Worm (Caenorhabditis elegans) whole organism, late embryonic: Measurements from ENCODE around the gene apd-3.

Experiments
- Y22D7AL.16 ChIP-seq: sonication (generic microtip); optimal IDR thresholded peaks from 2 replicates; lab custom pipeline; 2016; ENCODE audit warnings: missing genetic modification characterization, missing compliant biosample characterization
- ahr-1 ChIP-seq: sonication (generic microtip); optimal IDR thresholded peaks from 2 replicates; lab custom pipeline; 2016; ENCODE audit warnings: missing genetic modification characterization, missing compliant biosample characterization
- lim-6 ChIP-seq: sonication (generic microtip); optimal IDR thresholded peaks from 2 replicates; lab custom pipeline; 2016; ENCODE audit warnings: missing genetic modification characterization, missing compliant biosample characterization
- pax-1 ChIP-seq: fragments of 150-350 bp; optimal IDR thresholded peaks from 2 replicates; lab custom pipeline; 2014; ENCODE audit warnings: missing biosample characterization, missing genetic modification characterization
- pros-1 ChIP-seq: fragments of 150-350 bp; optimal IDR thresholded peaks from 2 replicates; lab custom pipeline; 2014; ENCODE audit warnings: missing biosample characterization, missing genetic modification reagents, missing genetic modification characterization
- ref-2 ChIP-seq: sonication (generic microtip); optimal IDR thresholded peaks from 2 replicates; lab custom pipeline; 2016; ENCODE audit warnings: missing genetic modification characterization, missing compliant biosample characterization

DNA sequence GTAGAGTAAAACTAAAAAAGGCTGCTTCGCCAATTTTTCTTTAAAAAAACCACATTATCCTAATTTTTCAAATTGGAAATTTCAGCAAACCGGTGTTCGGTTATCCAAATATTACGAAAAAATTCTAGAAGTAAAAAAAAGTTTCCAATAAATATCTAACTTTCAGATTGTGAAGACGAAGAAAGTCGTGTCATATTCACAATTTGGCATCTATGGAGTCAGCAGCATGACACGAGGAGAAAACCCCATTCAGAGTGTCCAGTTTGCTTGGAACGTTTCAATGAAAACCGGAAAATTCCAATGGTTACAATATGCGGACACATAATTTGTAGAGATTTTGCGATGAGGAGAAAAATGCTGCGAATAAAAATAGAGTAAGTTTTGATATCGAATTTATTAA is 49.1 kb upstream of the apd-3 start, which contains the start of gene Y49F6A.12:
- TF ChIP-seq lim-6 (tag; lab: Kevin White, UChicago) = no peak
- no peak for TF ChIP-seq Y22D7AL.16
- no peak for TF ChIP-seq pax-1 (tag; lab: Kevin White, UChicago)
- no peak for TF ChIP-seq pros-1 (tag; lab: Kevin White, UChicago)
- TF ChIP-seq ref-2 (tag; lab: Kevin White, UChicago) = no peak
- no peak for TF ChIP-seq ahr-1 (tag; lab: Kevin White, UChicago)
